Fruit fly (Drosophila melanogaster) whole organism, embryonic: Measurements from ENCODE around the gene CG14357.

Source experiments
- Atf6 ChIP-seq: fragments of 200-800 bp; sonication (Bioruptor generic); IDR thresholded peaks from 2 replicates; pipeline ENCODE4 v1.3.6; 2022; ENCODE audit warnings: missing biosample characterization, missing genetic modification characterization
- CG10274 ChIP-seq: fragments of 200-800 bp; sonication (Bioruptor generic); optimal IDR thresholded peaks from 3 replicates; lab custom pipeline; 2017; ENCODE audit warnings: missing biosample characterization, mild to moderate bottlenecking, missing genetic modification characterization
- CG11696 ChIP-seq: fragments of 200-800 bp; sonication (Bioruptor generic); IDR thresholded peaks from 2 replicates; pipeline ENCODE4 v1.3.6; 2022; ENCODE audit warnings: missing biosample characterization, missing genetic modification characterization
- CG1233 ChIP-seq: fragments of 200-800 bp; sonication (Bioruptor generic); optimal IDR thresholded peaks from 4 replicates; lab custom pipeline; 2018; ENCODE audit warnings: missing biosample characterization, mild to moderate bottlenecking, missing genetic modification characterization
- CG15011 ChIP-seq: fragments of 200-800 bp; sonication (Bioruptor generic); optimal IDR thresholded peaks from 3 replicates; lab custom pipeline; 2018; ENCODE audit warnings: missing biosample characterization, mild to moderate bottlenecking, missing genetic modification characterization
- CG15073 ChIP-seq: fragments of 200-800 bp; sonication (Bioruptor generic); optimal IDR thresholded peaks from 2 replicates; lab custom pipeline; 2016; ENCODE audit warnings: missing biosample characterization, missing genetic modification characterization
- CG16813 ChIP-seq: fragments of 200-800 bp; sonication (Bioruptor generic); IDR thresholded peaks from 3 replicates; pipeline ENCODE4 v1.3.6; 2022; ENCODE audit warnings: missing biosample characterization, missing genetic modification characterization; ENCODE audit not compliant: partially characterized antibody
- CG17328 ChIP-seq: fragments of 200-800 bp; sonication (Bioruptor generic); IDR thresholded peaks from 2 replicates; pipeline ENCODE4 v1.3.6; 2022; ENCODE audit warnings: missing biosample characterization, missing genetic modification characterization
- CG17361 ChIP-seq: fragments of 200-800 bp; sonication (Bioruptor generic); IDR thresholded peaks from 3 replicates; pipeline ENCODE4 v1.3.6; 2022; ENCODE audit warnings: missing biosample characterization, missing genetic modification characterization
- CG31441 ChIP-seq: fragments of 200-800 bp; sonication (Bioruptor generic); IDR thresholded peaks from 2 replicates; pipeline ENCODE4 v1.3.6; 2022; ENCODE audit warnings: missing biosample characterization, missing genetic modification characterization
- CG32532 ChIP-seq: fragments of 200-800 bp; sonication (Bioruptor generic); IDR thresholded peaks from 2 replicates; pipeline ENCODE4 v1.3.6; 2022; ENCODE audit warnings: missing biosample characterization, missing genetic modification characterization
- CG3281 ChIP-seq: fragments of 200-800 bp; sonication (Bioruptor generic); optimal IDR thresholded peaks from 3 replicates; lab custom pipeline; 2017; ENCODE audit warnings: missing biosample characterization, mild to moderate bottlenecking, missing genetic modification characterization
- CG3838 ChIP-seq: fragments of 200-800 bp; sonication (Bioruptor generic); optimal IDR thresholded peaks from 3 replicates; lab custom pipeline; 2016; ENCODE audit warnings: missing biosample characterization, missing genetic modification characterization
- CG4617 ChIP-seq: fragments of 200-800 bp; sonication (Bioruptor generic); optimal IDR thresholded peaks from 3 replicates; lab custom pipeline; 2016; ENCODE audit warnings: missing biosample characterization, missing genetic modification characterization, borderline replicate concordance
- CG4820 ChIP-seq: fragments of 200-800 bp; sonication (Bioruptor generic); optimal IDR thresholded peaks from 3 replicates; lab custom pipeline; 2016; ENCODE audit warnings: missing biosample characterization, missing genetic modification characterization
- CG9609 ChIP-seq: fragments of 200-800 bp; sonication (Bioruptor generic); optimal IDR thresholded peaks from 3 replicates; lab custom pipeline; 2016; ENCODE audit warnings: missing biosample characterization, missing genetic modification characterization
- CG9797 ChIP-seq: fragments of 200-800 bp; sonication (Bioruptor generic); optimal IDR thresholded peaks from 3 replicates; lab custom pipeline; 2018; ENCODE audit warnings: missing biosample characterization, mild to moderate bottlenecking, missing genetic modification characterization
- CkIIα-i1 ChIP-seq: fragments of 200-800 bp; sonication (Bioruptor generic); IDR thresholded peaks from 2 replicates; pipeline ENCODE4 v1.3.6; 2022; ENCODE audit warnings: missing biosample characterization, missing genetic modification characterization
- Dfd ChIP-seq, 2 experiments: fragments of >200 bp; optimal IDR thresholded peaks; 2 replicates each; lab custom pipeline; 2017; ENCODE audit warnings: missing biosample characterization in 2 of 2, missing genetic modification characterization in 2 of 2
- Dref ChIP-seq: fragments of 200-800 bp; sonication (Bioruptor generic); IDR thresholded peaks from 2 replicates; pipeline ENCODE4 v1.3.6; 2022; ENCODE audit warnings: missing biosample characterization, missing genetic modification characterization
- E2f1 ChIP-seq: fragments of 200-800 bp; sonication (Bioruptor generic); IDR thresholded peaks from 2 replicates; pipeline ENCODE4 v1.3.6; 2022; ENCODE audit warnings: missing biosample characterization, missing genetic modification characterization
- HLH4C ChIP-seq: fragments of 200-800 bp; sonication (Bioruptor generic); IDR thresholded peaks from 3 replicates; pipeline ENCODE4 v1.3.6; 2022; ENCODE audit warnings: missing biosample characterization, missing genetic modification characterization; ENCODE audit not compliant: partially characterized antibody
- HLHmδ ChIP-seq: fragments of 200-800 bp; sonication (Bioruptor generic); optimal IDR thresholded peaks from 2 replicates; lab custom pipeline; 2018; ENCODE audit warnings: missing biosample characterization, mild to moderate bottlenecking, missing genetic modification characterization, moderate library complexity
- Hr78 ChIP-seq, 2 experiments: fragments of 200-800 bp in 1 of 2; fragments of >200 bp in 1 of 2; sonication (Bioruptor generic) in 1 of 2; optimal IDR thresholded peaks; 2 replicates each; lab custom pipeline; 2017 to 2019; ENCODE audit warnings: missing biosample characterization in 2 of 2, missing genetic modification characterization in 2 of 2, mild to moderate bottlenecking in 1 of 2, moderate library complexity in 1 of 2
- Lim3 ChIP-seq: fragments of 200-800 bp; sonication (Bioruptor generic); IDR thresholded peaks from 2 replicates; pipeline ENCODE4 v1.3.6; 2022; ENCODE audit warnings: missing biosample characterization, missing genetic modification characterization
- Myb ChIP-seq: fragments of 200-800 bp; sonication (Bioruptor generic); optimal IDR thresholded peaks from 2 replicates; lab custom pipeline; 2016; ENCODE audit warnings: missing biosample characterization, missing genetic modification characterization
- Nf-YB ChIP-seq: fragments of 200-800 bp; sonication (Bioruptor generic); optimal IDR thresholded peaks from 3 replicates; lab custom pipeline; 2019; ENCODE audit warnings: missing biosample characterization, mild to moderate bottlenecking, missing genetic modification characterization, moderate library complexity
- Opbp ChIP-seq: fragments of 200-800 bp; sonication (Bioruptor generic); IDR thresholded peaks from 3 replicates; pipeline ENCODE4 v1.3.6; 2022; ENCODE audit warnings: missing biosample characterization, missing genetic modification characterization; ENCODE audit not compliant: partially characterized antibody
- PHDP ChIP-seq: fragments of 200-800 bp; sonication (Bioruptor generic); optimal IDR thresholded peaks from 3 replicates; lab custom pipeline; 2018; ENCODE audit warnings: missing biosample characterization, mild to moderate bottlenecking, missing genetic modification characterization, moderate library complexity
- abd-A ChIP-seq: fragments of 200-800 bp; sonication (Bioruptor generic); optimal IDR thresholded peaks from 3 replicates; lab custom pipeline; 2019; ENCODE audit warnings: missing biosample characterization, mild to moderate bottlenecking, missing genetic modification characterization, moderate library complexity
- cas ChIP-seq: fragments of 200-800 bp; sonication (Bioruptor generic); IDR thresholded peaks from 2 replicates; pipeline ENCODE4 v1.3.6; 2022; ENCODE audit warnings: missing biosample characterization, missing genetic modification characterization
- cato ChIP-seq: fragments of 200-800 bp; sonication (Bioruptor generic); optimal IDR thresholded peaks from 2 replicates; lab custom pipeline; 2016; ENCODE audit warnings: missing biosample characterization, missing genetic modification characterization, borderline replicate concordance
- chinmo ChIP-seq: fragments of 200-800 bp; sonication (Bioruptor generic); IDR thresholded peaks from 4 replicates; pipeline ENCODE4 v1.3.6; 2022; ENCODE audit warnings: missing biosample characterization, missing genetic modification characterization; ENCODE audit not compliant: partially characterized antibody
- dysf ChIP-seq: fragments of 200-800 bp; sonication (Bioruptor generic); IDR thresholded peaks from 3 replicates; pipeline ENCODE4 v1.3.6; 2022; ENCODE audit warnings: missing biosample characterization, missing genetic modification characterization
- gce ChIP-seq: fragments of 200-800 bp; sonication (Bioruptor generic); IDR thresholded peaks from 3 replicates; pipeline ENCODE4 v1.3.6; 2022; ENCODE audit warnings: missing biosample characterization, missing genetic modification characterization
- inv ChIP-seq: fragments of 200-800 bp; sonication (Bioruptor generic); IDR thresholded peaks from 2 replicates; pipeline ENCODE4 v1.3.6; 2022; ENCODE audit warnings: missing biosample characterization, missing genetic modification characterization; ENCODE audit not compliant: partially characterized antibody
- jing ChIP-seq: fragments of 200-800 bp; sonication (Bioruptor generic); optimal IDR thresholded peaks from 2 replicates; lab custom pipeline; 2018; ENCODE audit warnings: missing biosample characterization, mild to moderate bottlenecking, missing genetic modification characterization
- knrl ChIP-seq: fragments of 200-800 bp; sonication (Bioruptor generic); IDR thresholded peaks from 3 replicates; pipeline ENCODE4 v1.3.6; 2022; ENCODE audit warnings: missing biosample characterization, missing genetic modification characterization; ENCODE audit not compliant: partially characterized antibody
- lola ChIP-seq, 3 experiments: fragments of >200 bp in 2 of 3; fragments of 200-800 bp in 1 of 3; sonication (Bioruptor generic) in 1 of 3; optimal IDR thresholded peaks; 2 replicates each; lab custom pipeline; 2017 to 2019; ENCODE audit warnings: missing biosample characterization in 3 of 3, missing genetic modification characterization in 3 of 3, mild to moderate bottlenecking in 1 of 3, moderate library complexity in 1 of 3
- pnt ChIP-seq: fragments of 200-800 bp; sonication (Bioruptor generic); optimal IDR thresholded peaks from 3 replicates; lab custom pipeline; 2016; ENCODE audit warnings: missing biosample characterization, missing genetic modification characterization
- ranshi ChIP-seq: fragments of 200-800 bp; sonication (Bioruptor generic); IDR thresholded peaks from 2 replicates; pipeline ENCODE4 v1.3.6; 2022; ENCODE audit warnings: missing biosample characterization, missing genetic modification characterization
- scrt ChIP-seq: fragments of 200-800 bp; sonication (Bioruptor generic); optimal IDR thresholded peaks from 2 replicates; lab custom pipeline; 2018; ENCODE audit warnings: missing biosample characterization, mild to moderate bottlenecking, missing genetic modification characterization, moderate library complexity
- sens ChIP-seq: fragments of 200-800 bp; sonication (Bioruptor generic); peaks from one replicate; lab custom pipeline; 2016; ENCODE audit warnings: missing biosample characterization, missing genetic modification characterization
- slp2 ChIP-seq: fragments of 200-800 bp; sonication (Bioruptor generic); optimal IDR thresholded peaks from 2 replicates; lab custom pipeline; 2016; ENCODE audit warnings: missing biosample characterization, missing genetic modification characterization
- sqz ChIP-seq: fragments of 200-800 bp; sonication (Bioruptor generic); optimal IDR thresholded peaks from 3 replicates; lab custom pipeline; 2018; ENCODE audit warnings: missing biosample characterization, mild to moderate bottlenecking, missing genetic modification characterization
- tap ChIP-seq: fragments of 200-800 bp; optimal IDR thresholded peaks from 3 replicates; lab custom pipeline; 2019; ENCODE audit warnings: missing biosample characterization, mild to moderate bottlenecking, missing genetic modification characterization, moderate library complexity
- tna ChIP-seq: fragments of 200-800 bp; sonication (Bioruptor generic); IDR thresholded peaks from 2 replicates; pipeline ENCODE4 v1.3.6; 2022; ENCODE audit warnings: missing biosample characterization, missing genetic modification characterization; ENCODE audit not compliant: partially characterized antibody
- twi ChIP-seq: fragments of 200-800 bp; optimal IDR thresholded peaks from 2 replicates; lab custom pipeline; 2019; ENCODE audit warnings: missing biosample characterization, mild to moderate bottlenecking, missing genetic modification characterization, moderate library complexity
- zen ChIP-seq: fragments of 200-800 bp; sonication (Bioruptor generic); optimal IDR thresholded peaks from 3 replicates; lab custom pipeline; 2018; ENCODE audit warnings: missing biosample characterization, mild to moderate bottlenecking, missing genetic modification characterization, moderate library complexity
- zfh2 ChIP-seq: fragments of 200-800 bp; sonication (Bioruptor generic); optimal IDR thresholded peaks from 2 replicates; lab custom pipeline; 2016; ENCODE audit warnings: missing biosample characterization, missing genetic modification characterization

Gene CG14357

DNA sequence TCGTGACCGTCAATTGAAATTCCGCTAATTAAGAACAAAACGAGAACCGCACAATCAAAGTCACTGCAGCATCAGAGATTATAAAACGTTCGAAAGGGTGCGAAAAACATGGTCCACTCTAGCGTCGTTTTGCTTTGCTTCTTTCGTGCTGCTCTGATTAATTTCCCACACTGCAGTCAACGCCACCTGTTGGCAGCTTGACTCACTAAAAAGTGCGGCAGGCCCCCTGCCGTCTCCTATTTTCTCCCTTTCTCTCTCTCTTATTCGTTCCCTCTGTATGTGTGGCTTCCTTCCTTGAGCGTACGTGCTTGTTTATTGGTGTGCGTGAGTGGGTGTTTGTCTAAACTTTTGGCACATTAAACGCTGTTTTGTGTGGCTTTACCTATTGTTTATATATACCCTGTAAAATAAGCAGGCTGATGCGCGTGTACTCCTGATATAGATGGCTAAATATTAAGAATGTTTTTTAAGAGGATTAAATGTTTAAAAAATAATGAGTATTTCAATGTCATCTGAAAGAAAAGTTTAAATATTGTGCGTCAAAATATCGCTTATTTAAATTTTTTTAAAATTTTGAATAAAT, 13.3 kb downstream of the CG14357 start (continued):
- TF ChIP-seq abd-A (peak; percentile 51), Hr78 (GFP tag; optimal IDR thresholded peaks at IDR 0.05; lab: Kevin White, UChicago) (no peak), zen (tag; lab: Kevin White, UChicago) (no peak), Nf-YB (GFP tag; lab: Kevin White, UChicago) (no peak), Lim3 (GFP tag; lab: Robert Waterston, UW) (no peak), chinmo (GFP tag; lab: Robert Waterston, UW) (peak; percentile 75; the same call in 2 of the 4 replicates), CG15011 (no peak), CG15073 (GFP tag; lab: Kevin White, UChicago) (no peak), Opbp (GFP tag; lab: Robert Waterston, UW) (no peak), CG11696 (no peak), sens (GFP tag; lab: Kevin White, UChicago) (peak; percentile 72), twi (tag; lab: Kevin White, UChicago) (no peak), knrl (GFP tag; lab: Robert Waterston, UW) (no peak), tna (GFP tag; lab: Robert Waterston, UW) (no peak), sqz (GFP tag; lab: Kevin White, UChicago) (no peak), slp2 (GFP tag; lab: Kevin White, UChicago) (peak; percentile 9), gce (GFP tag; lab: Robert Waterston, UW) (no peak), Dfd (GFP tag; optimal IDR thresholded peaks at IDR 0.05; lab: Kevin White, UChicago) (no peak), CG17361 (GFP tag; lab: Robert Waterston, UW) (0 out of 3 replicates have a peak, but pooled peaks have one; percentile 7), scrt (GFP tag; lab: Kevin White, UChicago) (peak; percentile 51), cas (GFP tag; lab: Robert Waterston, UW) (no peak), CG31441 (no peak), jing (GFP tag; lab: Kevin White, UChicago) (no peak), CG32532 (GFP tag; lab: Robert Waterston, UW) (peak; percentile 54), CG1233 (no peak), dysf (GFP tag; lab: Robert Waterston, UW) (peak; percentile 5; the same call in 1 of the 3 replicates), zfh2 (GFP tag; lab: Kevin White, UChicago) (no peak), CG9797 (GFP tag; lab: Kevin White, UChicago) (no peak), cato (GFP tag; lab: Kevin White, UChicago) (no peak), E2f1 (GFP tag; lab: Robert Waterston, UW) (peak; percentile 8; the same call in 1 of the 2 replicates), CG3838 (no peak), PHDP (tag; lab: Kevin White, UChicago) (peak; percentile 8), HLHmδ (GFP tag; lab: Kevin White, UChicago) (no peak), CG10274 (no peak), CG16813 (GFP tag; lab: Robert Waterston, UW) (0 out of 3 replicates have a peak, but pooled peaks have one; percentile 7), inv (no peak), CkIIα-i1 (no peak), HLH4C (GFP tag; lab: Robert Waterston, UW) (no peak), Dref (no peak), pnt (GFP tag; lab: Kevin White, UChicago) (no peak), CG9609 (GFP tag; lab: Kevin White, UChicago) (no peak), CG4617 (no peak), Myb (no peak), tap (tag; lab: Kevin White, UChicago) (no peak), CG3281 (GFP tag; lab: Kevin White, UChicago) (peak; percentile 23), CG4820 (GFP tag; lab: Kevin White, UChicago) (no peak), CG17328 (GFP tag; lab: Robert Waterston, UW) (no peak), Atf6 (0 out of 2 replicates have a peak, but pooled peaks have one; percentile 7), ranshi (GFP tag; lab: Robert Waterston, UW) (no peak), lola (GFP tag; optimal IDR thresholded peaks at IDR 0.05; lab: Kevin White, UChicago) (no peak)
